Fruit fly (Drosophila melanogaster) S2 (cell line): ENCODE measurements around the gene CG16736.

Experiments
- CG8478 ChIP-seq: fragments of >200 bp; optimal IDR thresholded peaks from 2 replicates; lab custom pipeline; 2018
- CTCF ChIP-seq, 2 experiments: fragments of >200 bp; optimal IDR thresholded peaks; 2 replicates each; lab custom pipeline; 2018

CG16736 gene

DNA sequence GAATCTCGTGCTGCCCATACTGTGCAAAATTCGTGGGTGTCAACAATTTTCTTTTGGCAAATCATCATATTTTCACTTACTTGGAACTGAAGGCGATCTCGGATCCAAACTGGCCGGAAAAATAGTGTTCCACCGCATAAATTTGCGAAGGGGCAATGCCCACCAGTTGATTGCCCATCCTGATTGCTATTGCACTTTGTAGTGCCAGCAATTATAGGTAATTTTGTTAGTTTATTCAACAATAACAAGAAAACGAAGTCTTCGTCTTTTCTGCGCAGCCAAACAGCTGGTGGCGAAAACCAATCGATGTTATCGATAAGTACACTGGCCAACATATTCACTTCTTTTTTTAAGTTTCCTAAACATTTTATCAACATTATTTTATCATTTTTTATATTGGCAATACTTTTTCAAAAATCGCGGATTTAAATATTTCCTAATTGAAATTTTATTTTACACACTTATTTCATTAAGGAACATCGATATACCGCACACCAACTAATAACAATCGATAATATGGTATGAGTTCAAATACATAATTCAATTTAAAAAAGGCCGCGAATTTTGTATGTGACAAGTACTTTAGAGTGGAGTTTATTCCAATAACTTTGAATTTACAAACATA is 11.8 kb downstream of the CG16736 start, which contains the start of gene Vps15:
TSS of gene Vps15 (minus strand) at position 294 of the 625 bp plus-strand sequence.
- no peak for TF ChIP-seq CG8478 (lab: Kevin White, UChicago)
- TF ChIP-seq CTCF (optimal IDR thresholded peaks at IDR 0.05; lab: Kevin White, UChicago) = no peak

DNA sequence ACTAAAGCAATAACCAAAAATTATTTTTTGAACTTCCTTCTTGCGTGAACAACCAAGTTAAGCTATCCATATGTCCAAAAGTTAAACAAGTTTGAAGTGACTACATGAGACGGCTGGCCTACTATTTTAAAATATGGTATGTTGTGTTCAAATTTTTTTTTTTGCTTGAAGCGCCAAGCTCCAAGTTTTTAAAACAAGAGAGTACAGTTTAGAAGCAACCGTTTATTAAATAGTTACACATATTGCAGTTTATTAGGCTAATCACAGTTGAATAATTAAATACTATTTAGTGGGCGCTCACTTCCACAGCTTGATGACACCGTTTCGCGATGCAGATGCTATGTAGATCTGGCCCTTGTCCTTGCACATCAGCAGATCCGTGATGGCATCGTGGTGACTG is 17.0 kb downstream of the CG16736 start, which contains the start of gene D1:
TSS of gene D1 (minus strand) at position 101 of the 400 bp plus-strand sequence.
- TF ChIP-seq CG8478 (lab: Kevin White, UChicago) (no peak), CTCF (optimal IDR thresholded peaks at IDR 0.05; lab: Kevin White, UChicago) (no peak)

DNA sequence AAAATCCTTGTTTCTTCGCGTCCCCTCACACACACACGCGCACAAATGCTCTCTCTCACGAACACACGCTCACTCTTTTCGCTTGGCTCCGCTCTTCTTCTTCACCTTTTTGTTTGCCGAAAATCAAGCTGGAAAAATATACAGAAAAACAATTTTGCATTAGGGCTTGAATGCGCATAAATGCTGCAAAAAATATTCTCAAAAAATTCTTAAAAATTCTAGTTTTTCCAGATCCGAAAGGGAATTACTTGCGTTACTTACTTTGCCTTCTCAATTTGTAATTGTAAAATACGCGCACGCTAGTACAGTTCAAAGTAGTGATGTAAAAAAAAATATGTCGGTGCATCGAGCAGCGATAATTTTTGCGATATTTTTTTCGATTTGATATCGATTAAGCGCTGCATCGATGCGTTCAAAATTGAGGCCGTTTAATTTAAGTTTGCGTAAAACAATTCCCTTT is 17.5 kb downstream of the CG16736 start:
- peak in 1 of 2 experiments; percentile 39 for TF ChIP-seq CTCF (optimal IDR thresholded peaks at IDR 0.05; lab: Kevin White, UChicago)
- TF ChIP-seq CG8478 (lab: Kevin White, UChicago) = no peak

DNA sequence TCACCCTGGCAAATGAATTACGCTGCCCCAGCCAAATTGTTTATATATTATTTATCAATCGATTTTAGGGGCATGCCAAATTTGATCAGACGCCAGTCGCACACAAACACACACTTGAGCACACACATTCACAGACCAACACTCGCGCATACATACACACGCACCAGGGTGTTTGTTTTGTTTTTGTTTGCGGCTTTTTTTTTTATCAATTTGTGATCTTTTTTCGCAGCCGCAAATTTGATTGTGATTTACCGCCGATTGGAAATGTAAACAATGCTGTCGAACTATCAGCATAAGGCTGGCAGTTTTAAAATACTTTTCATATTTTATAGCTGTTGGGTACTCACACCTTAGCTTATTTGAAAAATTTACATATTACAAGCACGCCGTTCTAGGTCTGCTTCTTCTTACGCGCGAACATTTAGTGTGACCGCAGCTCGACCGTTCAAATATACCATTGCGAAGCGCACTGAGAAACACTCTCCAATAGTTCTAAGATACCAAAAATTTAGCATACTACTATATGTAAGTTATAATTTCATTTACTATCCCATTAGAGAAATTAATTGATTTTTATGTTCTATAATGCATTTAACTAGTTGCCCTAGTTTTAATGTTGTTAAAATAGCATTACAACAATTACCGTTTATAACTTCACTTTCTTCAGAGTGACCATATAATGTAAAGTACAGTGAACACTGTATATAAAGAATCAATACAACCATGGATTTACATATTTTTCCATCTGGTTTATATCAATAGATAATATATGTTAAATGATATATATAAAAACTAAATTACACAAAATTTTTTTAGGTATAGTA is 20.0 kb downstream of the CG16736 start, which contains the start of gene pum:
TSS of gene pum (minus strand) at position 415 of the 824 bp plus-strand sequence.
- no peak for TF ChIP-seq CTCF (optimal IDR thresholded peaks at IDR 0.05; lab: Kevin White, UChicago)
- no peak for TF ChIP-seq CG8478 (lab: Kevin White, UChicago)

DNA sequence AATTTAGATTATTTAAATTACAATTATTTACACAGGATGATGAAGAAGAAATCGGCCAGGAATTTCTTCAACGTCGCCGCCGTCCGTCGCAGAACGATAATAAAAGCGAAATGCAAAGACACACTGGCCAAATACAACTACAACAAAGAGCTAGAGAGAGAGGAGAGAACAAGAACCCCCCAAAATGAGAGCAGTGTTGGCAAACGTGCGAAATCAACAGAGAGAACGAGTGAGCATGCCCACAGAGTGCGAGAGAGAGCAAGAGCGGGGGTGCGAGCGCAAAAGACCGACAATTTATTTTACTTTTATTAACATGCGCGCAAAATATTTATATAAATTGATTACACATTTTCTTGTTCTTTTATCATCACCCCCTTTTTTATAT is 20.6 kb downstream of the CG16736 start:
- TF ChIP-seq CTCF (optimal IDR thresholded peaks at IDR 0.05; lab: Kevin White, UChicago) = no peak
- TF ChIP-seq CG8478 (lab: Kevin White, UChicago) = no peak

DNA sequence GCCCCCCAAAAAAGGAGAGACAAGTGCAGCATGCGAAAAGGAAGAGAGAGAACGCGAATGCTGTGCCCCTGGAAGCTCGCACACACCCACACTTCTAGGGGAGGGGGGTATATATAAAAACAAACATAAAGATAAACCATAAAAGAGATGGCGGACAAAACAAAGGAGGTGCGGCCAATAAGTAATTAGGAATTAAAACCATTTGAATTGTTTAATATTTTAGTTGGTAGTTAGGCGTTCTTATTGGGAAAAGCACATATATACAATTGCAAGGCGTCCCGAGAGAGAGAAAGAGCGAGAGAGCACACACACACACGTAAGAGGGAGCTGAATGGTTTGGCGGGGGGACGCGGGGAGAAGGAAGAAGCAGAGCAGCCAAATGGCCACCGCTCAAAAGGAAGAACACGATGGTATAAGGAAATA is 21.4 kb downstream of the CG16736 start:
- TF ChIP-seq CG8478 (lab: Kevin White, UChicago) (no peak), CTCF (optimal IDR thresholded peaks at IDR 0.05; lab: Kevin White, UChicago) (no peak)

DNA sequence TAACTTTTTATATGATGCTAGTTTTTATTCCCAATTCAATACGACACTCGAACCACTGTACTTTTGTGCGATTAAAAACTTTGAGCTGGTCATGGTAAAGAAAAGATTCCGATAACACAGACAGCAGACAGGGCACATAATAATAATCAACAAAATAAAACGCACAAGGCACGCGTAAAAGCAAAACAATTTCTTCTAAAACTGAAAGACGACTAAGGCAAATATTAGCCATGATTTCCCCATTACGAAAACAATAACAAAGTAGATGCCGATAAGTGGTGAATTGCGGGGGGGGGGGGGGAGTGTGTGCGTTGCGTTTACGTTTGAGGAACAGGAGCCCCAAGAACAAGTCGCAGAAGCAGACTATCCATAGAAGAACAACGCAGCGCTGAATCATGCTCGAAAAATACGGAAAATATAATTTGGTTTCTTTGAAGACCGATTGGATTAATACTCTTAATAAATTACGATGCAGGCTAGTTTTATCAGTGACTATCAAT is 22.7 kb downstream of the CG16736 start:
- no peak for TF ChIP-seq CG8478 (lab: Kevin White, UChicago)
- TF ChIP-seq CTCF (optimal IDR thresholded peaks at IDR 0.05; lab: Kevin White, UChicago) = no peak

DNA sequence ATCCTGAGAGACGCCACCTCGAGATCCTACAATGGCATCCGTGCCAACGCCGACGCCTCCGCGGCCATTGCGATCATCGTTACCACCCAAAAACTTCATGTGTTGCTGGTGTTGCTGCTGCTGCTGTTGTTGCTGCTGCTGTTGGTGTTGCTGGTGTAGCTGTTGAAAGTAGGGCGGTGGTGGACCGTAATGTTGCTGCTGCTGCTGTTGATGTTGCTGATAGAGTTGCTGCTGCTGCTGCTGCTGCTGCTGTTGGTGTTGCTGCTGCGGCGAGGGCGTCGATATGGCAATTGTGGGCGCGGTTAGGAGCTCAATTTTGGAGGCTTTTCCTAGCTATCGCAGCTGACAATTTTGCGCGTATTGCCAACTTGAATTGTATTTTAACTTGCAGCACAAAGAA is 23.8 kb downstream of the CG16736 start:
- TF ChIP-seq CG8478 (lab: Kevin White, UChicago) (no peak), CTCF (optimal IDR thresholded peaks at IDR 0.05; lab: Kevin White, UChicago) (no peak)

DNA sequence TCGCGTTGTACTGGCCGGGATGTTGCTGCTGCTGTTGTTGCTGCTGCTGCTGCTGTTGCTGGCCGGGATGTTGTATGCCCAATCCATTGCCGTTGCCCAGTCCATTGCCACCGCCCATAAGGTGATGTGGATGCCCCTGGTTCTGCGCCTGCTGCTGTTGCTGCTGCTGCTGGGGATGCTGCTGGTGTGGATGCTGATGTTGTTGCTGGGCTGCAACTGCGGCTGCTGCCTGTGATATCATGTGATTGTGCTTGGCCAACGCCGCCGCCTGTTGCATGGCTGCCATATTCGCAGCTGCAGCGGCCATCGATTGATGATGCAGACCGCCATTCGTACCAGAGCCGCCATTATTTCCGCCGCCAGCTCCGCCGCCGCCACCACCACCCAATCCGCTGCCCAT is 25.2 kb downstream of the CG16736 start:
- TF ChIP-seq CTCF (optimal IDR thresholded peaks at IDR 0.05; lab: Kevin White, UChicago) (no peak), CG8478 (lab: Kevin White, UChicago) (no peak)

DNA sequence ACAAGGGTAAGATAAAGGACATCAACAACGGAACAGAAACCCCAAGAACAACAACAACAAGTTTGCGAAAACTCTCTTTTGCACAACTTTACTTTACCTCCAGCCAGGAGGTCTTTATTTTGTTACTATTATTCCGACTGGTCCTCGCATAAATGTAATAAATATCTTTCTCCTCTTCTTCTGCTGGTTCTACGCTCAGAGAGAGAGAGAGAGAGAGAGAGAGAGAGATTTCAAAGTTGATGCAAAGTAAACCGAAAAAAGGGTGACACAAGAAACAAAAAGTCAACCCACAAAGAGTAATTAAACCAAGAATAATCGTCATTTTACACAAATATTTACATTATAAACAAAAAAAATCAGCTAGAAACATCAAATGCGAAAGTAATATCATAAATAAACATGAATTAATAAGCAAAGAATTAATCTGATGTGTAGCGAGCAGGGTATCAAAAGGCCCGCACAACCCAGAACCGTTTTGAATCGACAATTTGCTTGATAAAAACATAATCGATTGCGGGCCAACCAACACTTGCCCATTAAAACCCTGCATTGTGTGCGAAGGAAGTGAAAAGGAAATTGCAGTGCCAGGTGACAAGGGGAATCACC is 27.4 kb downstream of the CG16736 start:
- TF ChIP-seq CG8478 (lab: Kevin White, UChicago) (no peak), CTCF (optimal IDR thresholded peaks at IDR 0.05; lab: Kevin White, UChicago) (no peak)

DNA sequence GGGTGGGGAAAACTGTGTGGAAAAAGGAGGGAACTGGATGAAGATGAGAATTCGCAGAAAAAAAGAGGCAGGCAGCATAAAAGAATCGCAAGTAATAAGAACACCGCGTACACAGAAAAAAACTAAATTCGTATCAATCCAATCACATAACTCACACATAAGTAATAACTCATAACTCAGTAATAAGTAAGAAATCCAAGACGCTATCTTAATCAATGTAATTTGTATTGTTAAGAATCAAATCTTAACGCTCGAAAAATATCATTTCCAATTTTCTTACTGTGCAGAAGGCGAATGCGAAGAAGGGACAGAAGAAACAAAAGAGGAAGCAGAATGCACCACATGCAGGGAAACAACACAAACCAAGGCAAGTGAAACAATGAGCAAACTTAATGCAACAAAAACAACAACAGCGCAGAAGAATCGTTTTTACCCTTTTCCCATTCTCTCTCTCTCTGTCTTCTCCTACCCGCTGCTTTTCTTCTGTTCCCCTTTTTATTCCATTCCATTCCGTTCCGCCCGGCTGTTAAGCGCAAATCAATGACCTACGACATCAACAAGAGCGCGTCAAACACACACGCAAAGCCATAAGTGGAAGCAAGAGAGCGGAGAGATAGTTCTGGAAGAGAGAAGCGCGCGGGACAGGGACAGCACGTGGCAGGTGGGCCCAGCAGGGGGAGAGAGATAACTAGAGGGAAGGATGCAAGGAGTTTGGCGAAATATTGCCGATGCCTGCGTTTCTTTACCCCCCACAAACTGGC is 28.3 kb downstream of the CG16736 start:
- no peak for TF ChIP-seq CG8478 (lab: Kevin White, UChicago)
- TF ChIP-seq CTCF (optimal IDR thresholded peaks at IDR 0.05; lab: Kevin White, UChicago) = no peak

DNA sequence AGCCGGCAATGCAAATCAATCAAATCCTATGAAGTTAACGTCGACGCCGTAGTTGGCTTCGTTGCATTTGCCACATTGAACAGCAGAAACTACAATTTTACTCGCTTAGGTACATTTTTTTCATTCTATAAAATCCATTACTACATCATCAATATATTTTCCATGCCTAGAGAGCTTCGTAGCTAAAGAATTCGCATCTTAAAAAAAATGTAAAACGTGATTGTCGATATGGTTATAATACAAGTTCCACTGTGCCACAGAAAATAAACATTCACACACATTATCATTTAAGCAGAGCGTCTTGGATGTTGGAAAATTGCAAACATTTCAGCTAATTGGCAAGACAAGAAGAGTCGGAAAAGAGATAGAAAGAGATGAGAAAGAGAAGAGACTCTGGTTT is 29.6 kb downstream of the CG16736 start:
- TF ChIP-seq CG8478 (lab: Kevin White, UChicago) (no peak), CTCF (optimal IDR thresholded peaks at IDR 0.05; lab: Kevin White, UChicago) (no peak)

DNA sequence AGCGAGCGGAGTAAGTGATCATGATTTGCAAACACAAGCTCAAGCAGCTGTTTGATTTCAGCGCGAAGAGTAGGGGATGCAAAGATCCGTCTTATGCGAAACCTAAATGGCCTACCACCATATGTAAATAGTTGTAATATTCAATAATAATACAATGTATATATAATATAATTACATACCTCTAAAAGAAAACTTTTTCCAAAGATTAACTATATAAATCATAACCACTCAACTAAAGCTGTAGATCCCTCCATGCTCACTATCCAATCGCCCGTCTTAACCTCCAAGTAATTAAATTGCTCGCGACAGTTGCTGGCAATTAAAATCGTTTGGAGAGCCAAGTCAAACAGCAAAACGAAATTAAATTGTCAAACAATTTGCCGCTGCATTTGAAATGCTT is 30.2 kb downstream of the CG16736 start:
- TF ChIP-seq CTCF (optimal IDR thresholded peaks at IDR 0.05; lab: Kevin White, UChicago) (no peak), CG8478 (lab: Kevin White, UChicago) (no peak)
